Worm (Caenorhabditis elegans) whole organism, L3 larva: ENCODE measurements around the gene sql-1.

Source experiments
- R02D3.7 ChIP-seq: fragments of 150-350 bp; optimal IDR thresholded peaks from 2 replicates; lab custom pipeline; 2014; ENCODE audit warnings: missing biosample characterization, missing genetic modification characterization
- aly-2 ChIP-seq: fragments of 150-350 bp; optimal IDR thresholded peaks from 2 replicates; lab custom pipeline; 2014; ENCODE audit warnings: missing biosample characterization, missing genetic modification characterization
- ceh-28 ChIP-seq: fragments of 150-350 bp; optimal IDR thresholded peaks from 2 replicates; lab custom pipeline; 2014; ENCODE audit warnings: missing biosample characterization, missing genetic modification reagents, missing genetic modification characterization
- daf-12 ChIP-seq: fragments of 150-350 bp; optimal IDR thresholded peaks from 2 replicates; lab custom pipeline; 2014; ENCODE audit warnings: missing biosample characterization, missing genetic modification reagents, missing genetic modification characterization
- jun-1 ChIP-seq: fragments of 150-350 bp; optimal IDR thresholded peaks from 2 replicates; lab custom pipeline; 2014; ENCODE audit warnings: missing biosample characterization, missing genetic modification reagents, missing genetic modification characterization
- lin-15B ChIP-seq: fragments of 150-350 bp; optimal IDR thresholded peaks from 2 replicates; lab custom pipeline; 2014; ENCODE audit warnings: missing biosample characterization, missing genetic modification characterization
- lin-39 ChIP-seq: fragments of 150-350 bp; optimal IDR thresholded peaks from 2 replicates; lab custom pipeline; 2018; ENCODE audit warnings: missing biosample characterization, missing genetic modification reagents, missing genetic modification characterization
- nhr-12 ChIP-seq: fragments of 150-350 bp; optimal IDR thresholded peaks from 2 replicates; lab custom pipeline; 2014; ENCODE audit warnings: missing biosample characterization, missing genetic modification characterization
- nhr-23 ChIP-seq: fragments of 150-350 bp; optimal IDR thresholded peaks from 2 replicates; lab custom pipeline; 2014; ENCODE audit warnings: missing biosample characterization, missing genetic modification reagents, missing genetic modification characterization
- nhr-25 ChIP-seq: sonication (generic microtip); optimal IDR thresholded peaks from 2 replicates; lab custom pipeline; 2017; ENCODE audit warnings: missing biosample characterization, missing genetic modification characterization
- nhr-43 ChIP-seq: sonication (generic microtip); optimal IDR thresholded peaks from 2 replicates; lab custom pipeline; 2016; ENCODE audit warnings: mild to moderate bottlenecking, missing genetic modification characterization, missing compliant biosample characterization; ENCODE audit not compliant: poor library complexity, severe bottlenecking
- snpc-4 ChIP-seq: fragments of 150-350 bp; optimal IDR thresholded peaks from 2 replicates; lab custom pipeline; 2014; ENCODE audit warnings: missing biosample characterization, missing genetic modification characterization
- unc-39 ChIP-seq: sonication (generic microtip); optimal IDR thresholded peaks from 4 replicates; lab custom pipeline; 2017; ENCODE audit warnings: missing biosample characterization, missing genetic modification characterization

- TF ChIP-seq daf-12 (tag; lab: Kevin White, UChicago) (no peak), jun-1 (tag; lab: Kevin White, UChicago) (no peak), nhr-23 (no peak), lin-15B (tag; lab: Kevin White, UChicago) (no peak), R02D3.7 (tag; lab: Kevin White, UChicago) (no peak), nhr-25 (tag; lab: Kevin White, UChicago) (no peak), snpc-4 (tag; lab: Kevin White, UChicago) (no peak), ceh-28 (tag; lab: Kevin White, UChicago) (no peak), lin-39 (tag; lab: Kevin White, UChicago) (no peak), nhr-43 (no peak), nhr-12 (tag; lab: Kevin White, UChicago) (no peak), aly-2 (tag; lab: Kevin White, UChicago) (no peak), unc-39 (tag; lab: Kevin White, UChicago) (no peak)
Observed at ce11 chrIII:12470589-12470988, 28.8 kb upstream of the sql-1 start.
